Worm (Caenorhabditis elegans): ENCODE data around the gene H24K24.2.

The H24K24.2 gene

DNA sequence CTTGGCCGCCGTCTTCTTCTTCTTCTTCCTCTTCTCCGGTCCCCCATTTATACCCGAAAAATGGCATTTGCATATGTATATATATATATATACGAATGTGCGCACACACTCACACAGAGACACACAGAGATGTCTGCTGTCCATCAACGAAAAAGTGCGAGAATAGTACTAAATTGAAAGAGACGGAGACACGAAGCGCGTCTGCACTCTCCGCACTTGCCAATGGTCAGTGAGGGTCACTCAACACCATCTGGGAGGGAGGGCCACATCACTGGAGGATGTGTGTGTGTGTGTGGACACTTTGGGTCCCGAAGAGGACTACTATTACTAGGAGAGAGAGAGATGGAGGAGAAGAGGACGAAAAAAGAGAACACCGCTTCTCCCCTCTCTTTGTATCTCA lies 57.6 kb downstream of the H24K24.2 start:
- peak; percentile 72 for TF ChIP-seq snu-23 (GFP tag; optimal IDR thresholded peaks at IDR 0.05)
- TF ChIP-seq elt-3 (tag; optimal IDR thresholded peaks at IDR 0.05), result peak in 1 of 6 experiments; percentile 10
- TF ChIP-seq mep-1 (tag; optimal IDR thresholded peaks at IDR 0.05), result peak; percentile 78
- TF ChIP-seq dpl-1 (GFP tag; optimal IDR thresholded peaks at IDR 0.05), result no peak
- TF ChIP-seq aha-1 (tag; optimal IDR thresholded peaks at IDR 0.05), result no peak
- peak in 1 of 2 experiments; percentile 61 for TF ChIP-seq ztf-11 (tag; optimal IDR thresholded peaks at IDR 0.05)
- TF ChIP-seq fkh-10 (GFP tag; optimal IDR thresholded peaks at IDR 0.05), result peak; percentile 2
- TF ChIP-seq egl-13 (tag; optimal IDR thresholded peaks at IDR 0.05), result peak; percentile 61
- TF ChIP-seq ces-1 (GFP tag; optimal IDR thresholded peaks at IDR 0.05), result no peak
- TF ChIP-seq dsc-1 (tag; optimal IDR thresholded peaks at IDR 0.05), result peak; percentile 55
- TF ChIP-seq pag-3 (tag; optimal IDR thresholded peaks at IDR 0.05; ENCODE audit: borderline replicate concordance, insufficient read depth), result no peak
- TF ChIP-seq fkh-4 (tag; optimal IDR thresholded peaks at IDR 0.05; ENCODE audit: borderline replicate concordance), result no peak
- no peak for TF ChIP-seq aly-2 (tag; optimal IDR thresholded peaks at IDR 0.05)
- peak; percentile 55 to 61 for TF ChIP-seq efl-1 (optimal IDR thresholded peaks at IDR 0.05)
- TF ChIP-seq efl-1 (GFP tag; optimal IDR thresholded peaks at IDR 0.05 in 1 of 2), result peak; percentile 9 to 92
- no peak for TF ChIP-seq nhr-237 (tag; optimal IDR thresholded peaks at IDR 0.05)
- TF ChIP-seq unc-86 (tag; optimal IDR thresholded peaks at IDR 0.05), result peak; percentile 53
- TF ChIP-seq skn-1 (tag; optimal IDR thresholded peaks at IDR 0.05), result peak; percentile 38
- no peak for TF ChIP-seq egl-27 (tag; optimal IDR thresholded peaks at IDR 0.05)
- no peak for TF ChIP-seq nhr-11 (tag; optimal IDR thresholded peaks at IDR 0.05)
- no peak for TF ChIP-seq nhr-85 (tag)
- TF ChIP-seq rnt-1 (tag; optimal IDR thresholded peaks at IDR 0.05), result peak; percentile 27
- no peak for TF ChIP-seq ceh-8 (GFP tag; optimal IDR thresholded peaks at IDR 0.05)
- TF ChIP-seq Y116A8C.19 (tag; optimal IDR thresholded peaks at IDR 0.05; ENCODE audit: borderline replicate concordance), result no peak
- peak; percentile 11; the same call in 1 of the 2 replicates for TF ChIP-seq isw-1 (GFP tag; IDR thresholded peaks at IDR 0.05)
- no peak for TF ChIP-seq lin-13 (GFP tag; optimal IDR thresholded peaks at IDR 0.05)
- TF ChIP-seq hpl-2 (GFP tag; optimal IDR thresholded peaks at IDR 0.05), result no peak
- no peak for TF ChIP-seq efl-3 (GFP tag; optimal IDR thresholded peaks at IDR 0.05)
- TF ChIP-seq unc-62 (GFP tag; optimal IDR thresholded peaks at IDR 0.05), result no peak
- TF ChIP-seq pqm-1 (tag; optimal IDR thresholded peaks at IDR 0.05), result no peak
- peak; percentile 17 for TF ChIP-seq blmp-1 (tag; optimal IDR thresholded peaks at IDR 0.05)
- no peak for TF ChIP-seq nhr-90 (tag; optimal IDR thresholded peaks at IDR 0.05; ENCODE audit: poor library complexity)
- no peak for TF ChIP-seq snpc-4 (tag; optimal IDR thresholded peaks at IDR 0.05)
- peak; percentile 43 for TF ChIP-seq tbx-2 (tag; optimal IDR thresholded peaks at IDR 0.05)
- TF ChIP-seq lir-3 (tag; optimal IDR thresholded peaks at IDR 0.05; ENCODE audit: poor library complexity), result no peak
- 0 out of 2 replicates have a peak, but pooled peaks have one; percentile 19 for TF ChIP-seq grh-1 (GFP tag; IDR thresholded peaks at IDR 0.05)
- TF ChIP-seq nhr-71 (tag; optimal IDR thresholded peaks at IDR 0.05), result peak; percentile 64
- peak; percentile 42 for TF ChIP-seq fkh-8 (tag; optimal IDR thresholded peaks at IDR 0.05)
- TF ChIP-seq ceh-88 (GFP tag; IDR thresholded peaks at IDR 0.05), result no peak
- TF ChIP-seq xbp-1 (tag; optimal IDR thresholded peaks at IDR 0.05), result peak; percentile 29
- TF ChIP-seq lin-14 (GFP tag; optimal IDR thresholded peaks at IDR 0.05), result peak; percentile 98
- peak; percentile 15 for TF ChIP-seq ztf-4 (tag; optimal IDR thresholded peaks at IDR 0.05)
- peak in 2 of 3 experiments; percentile 34 to 66 for TF ChIP-seq ceh-82 (tag; optimal IDR thresholded peaks at IDR 0.05)
- TF ChIP-seq lsy-2 (tag; optimal IDR thresholded peaks at IDR 0.05), result peak; percentile 39
- peak; percentile 33 for TF ChIP-seq jun-1 (tag; optimal IDR thresholded peaks at IDR 0.05)
- TF ChIP-seq nhr-47 (tag; optimal IDR thresholded peaks at IDR 0.05), result peak; percentile 62
- TF ChIP-seq nhr-77 (tag; optimal IDR thresholded peaks at IDR 0.05), result no peak
- no peak for TF ChIP-seq zip-4 (GFP tag; optimal IDR thresholded peaks at IDR 0.05)
- TF ChIP-seq tlp-1 (tag; optimal IDR thresholded peaks at IDR 0.05), result no peak
- no peak for TF ChIP-seq ama-1 (optimal IDR thresholded peaks at IDR 0.05)
- TF ChIP-seq fos-1 (tag; optimal IDR thresholded peaks at IDR 0.05), result no peak
- peak in 1 of 2 experiments; percentile 16 for TF ChIP-seq mdl-1 (tag; optimal IDR thresholded peaks at IDR 0.05)
- TF ChIP-seq nhr-19 (GFP tag; conservative IDR thresholded peaks at IDR 0.05), result peak; percentile 12

Measured in whole organism, L1 larva.